Fruit fly (Drosophila melanogaster): Measurements from ENCODE around the gene Aven.
A peak's percentile ranks its signal among the peaks of the same experiment; 100 is the strongest.

Aven gene

DNA sequence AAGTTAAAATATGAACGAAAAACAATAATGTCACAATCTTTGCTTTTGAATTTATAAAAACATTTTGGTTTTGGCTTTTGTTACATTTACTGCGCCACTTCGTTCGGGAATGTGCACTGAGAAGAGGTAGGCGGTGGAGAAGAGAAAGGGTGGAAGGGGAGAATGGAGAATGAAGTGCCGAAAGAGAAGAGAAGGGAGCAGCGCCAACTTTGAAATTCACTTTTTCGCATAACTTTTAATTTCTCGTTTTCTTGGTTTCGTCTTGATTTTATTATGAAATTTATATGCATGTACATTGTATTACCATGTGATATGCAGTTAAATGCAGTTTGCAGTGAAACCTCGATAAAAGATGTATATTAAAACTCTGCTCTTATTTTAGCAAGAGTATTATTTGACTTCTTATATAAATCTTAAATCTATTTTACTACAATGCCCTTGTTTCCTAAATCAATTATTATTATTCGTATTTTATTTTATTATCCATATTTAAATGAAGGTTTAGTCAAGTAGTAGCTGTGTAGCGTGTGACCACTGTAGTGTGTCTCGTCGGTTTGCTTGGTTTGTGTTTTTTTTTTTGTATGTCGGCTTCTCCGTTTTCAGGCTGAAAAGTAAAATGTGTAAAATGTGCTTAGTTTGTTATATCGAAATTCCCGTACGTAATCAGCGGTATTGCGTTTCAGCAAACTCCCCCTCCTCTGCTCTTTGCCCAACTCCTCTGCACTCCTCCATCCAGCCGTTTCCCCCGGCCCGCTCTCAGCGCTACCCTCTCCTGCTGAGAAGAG lies 33.4 kb upstream of the Aven start (continued):
- no peak for TF ChIP-seq CG5953 (GFP tag; IDR thresholded peaks at IDR 0.05)
- TF ChIP-seq so (GFP tag; IDR thresholded peaks at IDR 0.05) = no peak
- TF ChIP-seq toy (GFP tag; IDR thresholded peaks at IDR 0.05) = no peak
- TF ChIP-seq gsb-n (tag; optimal IDR thresholded peaks at IDR 0.05) = no peak
- TF ChIP-seq Max (GFP tag; optimal IDR thresholded peaks at IDR 0.05) = no peak
- TF ChIP-seq Meics (GFP tag; optimal IDR thresholded peaks at IDR 0.05) = no peak
- TF ChIP-seq kah (GFP tag; optimal IDR thresholded peaks at IDR 0.05) = no peak
- no peak for TF ChIP-seq Dfd (GFP tag; optimal IDR thresholded peaks at IDR 0.05)
- TF ChIP-seq Dbx (GFP tag; IDR thresholded peaks at IDR 0.05) = no peak
- no peak for TF ChIP-seq CG7357 (GFP tag; IDR thresholded peaks at IDR 0.05)
- TF ChIP-seq CG33213 (GFP tag; optimal IDR thresholded peaks at IDR 0.05) = no peak
- TF ChIP-seq Doc2 (GFP tag; IDR thresholded peaks at IDR 0.05) = no peak
- no peak for TF ChIP-seq Dip2 (GFP tag; IDR thresholded peaks at IDR 0.05)
- TF ChIP-seq gce (GFP tag; IDR thresholded peaks at IDR 0.05) = no peak
- no peak for TF ChIP-seq CG11398 (GFP tag; optimal IDR thresholded peaks at IDR 0.05)
- no peak for TF ChIP-seq cad (GFP tag; optimal IDR thresholded peaks at IDR 0.05)
- TF ChIP-seq CG6683 (GFP tag; optimal IDR thresholded peaks at IDR 0.05) = no peak
- no peak for TF ChIP-seq CG43689 (GFP tag; IDR thresholded peaks at IDR 0.05)
- no peak for TF ChIP-seq zen2 (GFP tag; IDR thresholded peaks at IDR 0.05; ENCODE audit: partially characterized antibody)
- no peak for TF ChIP-seq pfk (GFP tag; optimal IDR thresholded peaks at IDR 0.05)
- no peak for TF ChIP-seq CG11247 (GFP tag; IDR thresholded peaks at IDR 0.05)
- TF ChIP-seq CG15696 (tag; optimal IDR thresholded peaks at IDR 0.05) = peak; percentile 45
- no peak for TF ChIP-seq org-1 (GFP tag; optimal IDR thresholded peaks at IDR 0.05)
- no peak for TF ChIP-seq cas (GFP tag; IDR thresholded peaks at IDR 0.05)
- no peak for TF ChIP-seq dm (GFP tag; optimal IDR thresholded peaks at IDR 0.05)
- no peak for TF ChIP-seq CG8478 (optimal IDR thresholded peaks at IDR 0.05)
- TF ChIP-seq gfzf (GFP tag; optimal IDR thresholded peaks at IDR 0.05) = no peak
- no peak for TF ChIP-seq CG2120 (GFP tag; optimal IDR thresholded peaks at IDR 0.05)
- TF ChIP-seq phol (tag; optimal IDR thresholded peaks at IDR 0.05) = peak; percentile 10
- TF ChIP-seq zf30C (GFP tag; optimal IDR thresholded peaks at IDR 0.05) = no peak
- TF ChIP-seq CG2712 (tag; optimal IDR thresholded peaks at IDR 0.05) = peak; percentile 30
- TF ChIP-seq Ssrp (tag; optimal IDR thresholded peaks at IDR 0.05) = peak; percentile 25
- peak in 1 of 3 experiments; percentile 13 for TF ChIP-seq lola (GFP tag; optimal IDR thresholded peaks at IDR 0.05)
- no peak for TF ChIP-seq NC2α (GFP tag; optimal IDR thresholded peaks at IDR 0.05)
- no peak for TF ChIP-seq lilli (GFP tag; optimal IDR thresholded peaks at IDR 0.05)
- TF ChIP-seq disco-r (GFP tag; optimal IDR thresholded peaks at IDR 0.05) = no peak
- TF ChIP-seq CG9215 (GFP tag; IDR thresholded peaks at IDR 0.05) = no peak
- peak in 1 of 2 experiments; percentile 33 for TF ChIP-seq Trl (optimal IDR thresholded peaks at IDR 0.05)
- no peak for TF ChIP-seq Trl (GFP tag; optimal IDR thresholded peaks at IDR 0.05)
- TF ChIP-seq CG11723 (GFP tag; optimal IDR thresholded peaks at IDR 0.05) = no peak
- TF ChIP-seq CG6175 (GFP tag; IDR thresholded peaks at IDR 0.05) = no peak
- peak; percentile 8 for TF ChIP-seq D19A (tag; optimal IDR thresholded peaks at IDR 0.05)
- no peak for TF ChIP-seq E2f1 (GFP tag; IDR thresholded peaks at IDR 0.05)
- TF ChIP-seq CG11093 (GFP tag; IDR thresholded peaks at IDR 0.05) = no peak
- TF ChIP-seq CoRest (tag; optimal IDR thresholded peaks at IDR 0.05) = peak; percentile 25
- TF ChIP-seq CG2129 (GFP tag; IDR thresholded peaks at IDR 0.05; ENCODE audit: partially characterized antibody) = no peak
- no peak for TF ChIP-seq pzg (GFP tag; optimal IDR thresholded peaks at IDR 0.05)
- no peak for TF ChIP-seq CG6791 (GFP tag; IDR thresholded peaks at IDR 0.05; ENCODE audit: partially characterized antibody)
- TF ChIP-seq CG4328 (GFP tag; optimal IDR thresholded peaks at IDR 0.05) = no peak
- no peak for TF ChIP-seq crc (GFP tag; optimal IDR thresholded peaks at IDR 0.05)
- TF ChIP-seq Adf1 (GFP tag; IDR thresholded peaks at IDR 0.05) = no peak
- no peak for TF ChIP-seq repo (GFP tag; optimal IDR thresholded peaks at IDR 0.05)
